Fruit fly (Drosophila melanogaster): ENCODE data around the gene CG10333.

DNA sequence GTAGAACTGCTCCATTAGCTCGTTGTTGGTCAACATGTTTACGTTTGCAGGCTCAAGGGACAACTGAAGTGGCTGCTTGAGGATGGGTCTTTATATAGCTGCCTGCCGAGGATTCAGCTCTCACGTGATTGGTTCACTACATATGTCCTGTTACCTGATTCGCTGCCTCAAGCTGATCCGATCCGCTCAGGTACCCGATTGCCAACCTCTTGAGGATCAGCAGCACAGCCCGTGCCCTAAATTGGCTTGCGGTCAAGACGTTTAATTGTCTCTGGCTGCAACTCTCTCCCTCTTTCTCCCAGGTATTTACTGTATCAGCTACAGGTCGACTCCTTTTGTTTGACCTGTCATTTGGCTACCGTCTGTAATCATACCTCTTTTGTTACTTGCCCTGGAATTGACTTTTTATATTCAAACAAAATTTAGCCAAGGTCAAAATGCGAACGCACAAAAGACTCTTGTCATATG, 9.7 kb upstream of the CG10333 start, which contains the start of gene amos:
- TF ChIP-seq EcR (GFP tag; optimal IDR thresholded peaks at IDR 0.05) (no peak), usp (GFP tag; optimal IDR thresholded peaks at IDR 0.05) (no peak)
